Worm (Caenorhabditis elegans): Measurements from ENCODE around the gene irld-48.

DNA sequence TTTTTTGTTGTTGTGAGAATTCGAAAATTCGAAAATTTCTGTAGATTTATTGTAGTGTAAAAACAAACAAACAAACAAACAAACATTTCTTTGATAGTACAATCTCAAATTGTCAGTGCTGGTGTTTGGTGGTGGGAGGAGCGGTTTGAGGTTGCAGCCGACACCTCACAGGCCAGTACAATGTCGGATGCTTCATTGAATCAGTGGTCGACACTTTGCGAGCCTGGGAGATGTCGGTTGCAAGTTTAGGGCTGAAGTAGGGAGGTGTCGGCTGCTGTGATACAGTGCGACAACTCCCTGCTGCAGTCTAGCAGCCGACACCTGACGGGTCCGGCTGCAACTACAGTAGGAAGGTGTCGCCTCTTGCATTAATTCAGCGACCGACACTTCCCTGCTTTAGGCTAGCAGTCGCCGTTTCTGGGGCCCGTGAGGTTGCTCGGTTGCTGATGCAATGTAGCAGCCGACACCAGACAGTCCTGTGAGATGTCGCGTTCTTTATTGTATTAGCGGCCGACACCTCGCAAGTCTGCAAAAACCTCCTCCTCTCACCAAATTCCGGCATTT lies 30.2 kb downstream of the irld-48 start:
- TF ChIP-seq nhr-77 (tag; optimal IDR thresholded peaks at IDR 0.05) (no peak), lin-13 (GFP tag; optimal IDR thresholded peaks at IDR 0.05) (peak; percentile 37), egl-27 (tag; optimal IDR thresholded peaks at IDR 0.05) (no peak), aha-1 (tag) (peak; percentile 9), mdl-1 (tag; optimal IDR thresholded peaks at IDR 0.05) (no peak), fkh-10 (GFP tag; optimal IDR thresholded peaks at IDR 0.05) (no peak), F49E8.2 (tag; optimal IDR thresholded peaks at IDR 0.05; ENCODE audit: borderline replicate concordance) (no peak), dmd-9 (GFP tag; IDR thresholded peaks at IDR 0.05) (no peak), snpc-4 (tag; optimal IDR thresholded peaks at IDR 0.05) (no peak), set-16 (GFP tag; IDR thresholded peaks at IDR 0.05) (peak; percentile 61)

Measured in whole organism, L4 larva.